Worm (Caenorhabditis elegans) whole organism, L3 larva: ENCODE results near the gene rml-1.

ENCODE experiments used
- R02D3.7 ChIP-seq: fragments of 150-350 bp; optimal IDR thresholded peaks from 2 replicates; lab custom pipeline; 2014; ENCODE audit warnings: missing biosample characterization, missing genetic modification characterization
- ZK546.5 ChIP-seq: sonication (generic microtip); optimal IDR thresholded peaks from 2 replicates; lab custom pipeline; 2017; ENCODE audit warnings: missing biosample characterization, missing genetic modification characterization
- aly-2 ChIP-seq: fragments of 150-350 bp; optimal IDR thresholded peaks from 2 replicates; lab custom pipeline; 2014; ENCODE audit warnings: missing biosample characterization, missing genetic modification characterization
- ceh-16 ChIP-seq: sonication (generic microtip); optimal IDR thresholded peaks from 2 replicates; lab custom pipeline; 2017; ENCODE audit warnings: missing biosample characterization, missing genetic modification characterization
- ceh-82 ChIP-seq: fragments of 150-350 bp; optimal IDR thresholded peaks from 2 replicates; lab custom pipeline; 2014; ENCODE audit warnings: missing biosample characterization, missing genetic modification characterization
- ceh-9 ChIP-seq: sonication (generic microtip); optimal IDR thresholded peaks from 2 replicates; lab custom pipeline; 2018; ENCODE audit warnings: missing biosample characterization, missing genetic modification characterization
- daf-12 ChIP-seq: fragments of 150-350 bp; optimal IDR thresholded peaks from 2 replicates; lab custom pipeline; 2014; ENCODE audit warnings: missing biosample characterization, missing genetic modification reagents, missing genetic modification characterization
- egl-27 ChIP-seq: sonication (generic microtip); optimal IDR thresholded peaks from 4 replicates; lab custom pipeline; 2017; ENCODE audit warnings: missing biosample characterization, missing genetic modification reagents, missing genetic modification characterization
- egl-5 ChIP-seq: fragments of 150-350 bp; optimal IDR thresholded peaks from 2 replicates; lab custom pipeline; 2017; ENCODE audit warnings: missing biosample characterization, missing genetic modification reagents, missing genetic modification characterization, inconsistent platforms
- elt-2 ChIP-seq: sonication (generic microtip); optimal IDR thresholded peaks from 2 replicates; lab custom pipeline; 2016; ENCODE audit warnings: missing genetic modification reagents, mild to moderate bottlenecking, missing genetic modification characterization, missing compliant biosample characterization
- elt-3 ChIP-seq, 3 experiments: fragments of 150-350 bp in 1 of 3; sonication (generic microtip) in 2 of 3; optimal IDR thresholded peaks; 2 replicates in 2 of 3; 4 replicates in 1 of 3; lab custom pipeline; 2014 to 2017; ENCODE audit warnings: missing biosample characterization in 3 of 3, missing genetic modification characterization in 3 of 3
- eor-1 ChIP-seq, 2 experiments: fragments of 150-350 bp; optimal IDR thresholded peaks; 2 replicates each; lab custom pipeline; 2014 to 2018; ENCODE audit warnings: missing biosample characterization in 2 of 2, missing genetic modification characterization in 2 of 2
- fkh-10 ChIP-seq: sonication (generic microtip); optimal IDR thresholded peaks from 2 replicates; lab custom pipeline; 2017; ENCODE audit warnings: missing biosample characterization, missing genetic modification reagents, missing genetic modification characterization
- fos-1 ChIP-seq: fragments of 150-350 bp; optimal IDR thresholded peaks from 2 replicates; lab custom pipeline; 2014; ENCODE audit warnings: missing biosample characterization, missing genetic modification characterization
- hmg-11 ChIP-seq: sonication (generic microtip); optimal IDR thresholded peaks from 2 replicates; lab custom pipeline; 2016; ENCODE audit warnings: missing genetic modification characterization, missing compliant biosample characterization
- jun-1 ChIP-seq: fragments of 150-350 bp; optimal IDR thresholded peaks from 2 replicates; lab custom pipeline; 2014; ENCODE audit warnings: missing biosample characterization, missing genetic modification reagents, missing genetic modification characterization
- lin-15B ChIP-seq: fragments of 150-350 bp; optimal IDR thresholded peaks from 2 replicates; lab custom pipeline; 2014; ENCODE audit warnings: missing biosample characterization, missing genetic modification characterization
- lin-39 ChIP-seq: fragments of 150-350 bp; optimal IDR thresholded peaks from 2 replicates; lab custom pipeline; 2018; ENCODE audit warnings: missing biosample characterization, missing genetic modification reagents, missing genetic modification characterization
- lsy-12 ChIP-seq: sonication (generic microtip); optimal IDR thresholded peaks from 2 replicates; lab custom pipeline; 2016; ENCODE audit warnings: mild to moderate bottlenecking, missing genetic modification characterization, missing compliant biosample characterization
- mdl-1 ChIP-seq: fragments of 150-350 bp; optimal IDR thresholded peaks from 2 replicates; lab custom pipeline; 2014; ENCODE audit warnings: missing biosample characterization, missing genetic modification characterization
- mml-1 ChIP-seq: fragments of 150-350 bp; sonication (generic microtip); optimal IDR thresholded peaks from 3 replicates; lab custom pipeline; 2014; ENCODE audit warnings: missing biosample characterization, missing genetic modification characterization
- nfya-1 ChIP-seq: sonication (generic microtip); optimal IDR thresholded peaks from 2 replicates; lab custom pipeline; 2017; ENCODE audit warnings: missing genetic modification characterization, mild to moderate bottlenecking, missing compliant biosample characterization, antibody characterized with exemption, moderate library complexity; ENCODE audit not compliant: insufficient read depth
- nhr-11 ChIP-seq: fragments of 150-350 bp; optimal IDR thresholded peaks from 2 replicates; lab custom pipeline; 2014; ENCODE audit warnings: missing biosample characterization, missing genetic modification characterization
- nhr-23 ChIP-seq: fragments of 150-350 bp; optimal IDR thresholded peaks from 2 replicates; lab custom pipeline; 2014; ENCODE audit warnings: missing biosample characterization, missing genetic modification reagents, missing genetic modification characterization
- nhr-237 ChIP-seq: fragments of 150-350 bp; optimal IDR thresholded peaks from 2 replicates; lab custom pipeline; 2014; ENCODE audit warnings: missing biosample characterization, missing genetic modification characterization
- nhr-25 ChIP-seq: sonication (generic microtip); optimal IDR thresholded peaks from 2 replicates; lab custom pipeline; 2017; ENCODE audit warnings: missing biosample characterization, missing genetic modification characterization
- nhr-28 ChIP-seq: fragments of 150-350 bp; optimal IDR thresholded peaks from 2 replicates; lab custom pipeline; 2014; ENCODE audit warnings: missing biosample characterization, missing genetic modification characterization
- nhr-43 ChIP-seq: sonication (generic microtip); optimal IDR thresholded peaks from 2 replicates; lab custom pipeline; 2016; ENCODE audit warnings: mild to moderate bottlenecking, missing genetic modification characterization, missing compliant biosample characterization; ENCODE audit not compliant: poor library complexity, severe bottlenecking
- nhr-76 ChIP-seq: fragments of 150-350 bp; sonication (generic microtip); optimal IDR thresholded peaks from 5 replicates; lab custom pipeline; 2014; ENCODE audit warnings: missing biosample characterization, missing genetic modification characterization
- nhr-77 ChIP-seq: fragments of 150-350 bp; optimal IDR thresholded peaks from 2 replicates; lab custom pipeline; 2014; ENCODE audit warnings: missing biosample characterization, missing genetic modification characterization
- pha-4 ChIP-seq: fragments of 150-350 bp; optimal IDR thresholded peaks from 2 replicates; lab custom pipeline; 2014; ENCODE audit warnings: missing biosample characterization, missing genetic modification reagents, missing genetic modification characterization
- pqm-1 ChIP-seq: fragments of 150-350 bp; optimal IDR thresholded peaks from 2 replicates; lab custom pipeline; 2017; ENCODE audit warnings: missing biosample characterization, missing genetic modification characterization, inconsistent platforms
- snpc-4 ChIP-seq: fragments of 150-350 bp; optimal IDR thresholded peaks from 2 replicates; lab custom pipeline; 2014; ENCODE audit warnings: missing biosample characterization, missing genetic modification characterization
- unc-39 ChIP-seq: sonication (generic microtip); optimal IDR thresholded peaks from 4 replicates; lab custom pipeline; 2017; ENCODE audit warnings: missing biosample characterization, missing genetic modification characterization
- unc-62 ChIP-seq: fragments of 150-350 bp; sonication (generic microtip); optimal IDR thresholded peaks from 4 replicates; lab custom pipeline; 2014; ENCODE audit warnings: missing biosample characterization, missing genetic modification reagents, missing genetic modification characterization
- zag-1 ChIP-seq: fragments of 150-350 bp; optimal IDR thresholded peaks from 2 replicates; lab custom pipeline; 2014; ENCODE audit warnings: missing biosample characterization, missing genetic modification characterization
- ztf-11 ChIP-seq: fragments of 150-350 bp; optimal IDR thresholded peaks from 2 replicates; lab custom pipeline; 2014; ENCODE audit warnings: missing biosample characterization, missing genetic modification characterization

rml-1 gene

ce11 chrIII:13742028-13742427, 25.9 kb downstream of the rml-1 start:
- no peak for TF ChIP-seq ceh-82 (tag; lab: Kevin White, UChicago)
- TF ChIP-seq nfya-1 (tag; lab: Kevin White, UChicago) = peak; percentile 12
- peak; percentile 59 for TF ChIP-seq nhr-25
- TF ChIP-seq unc-39 (tag; lab: Kevin White, UChicago) = no peak
- no peak for TF ChIP-seq nhr-237 (tag; lab: Kevin White, UChicago)
- TF ChIP-seq ceh-16 (tag; lab: Kevin White, UChicago) = no peak
- TF ChIP-seq, all 47 proteins: peak for 2

- TF ChIP-seq nfya-1 (tag; lab: Kevin White, UChicago) (no peak), nhr-43 (tag; lab: Kevin White, UChicago) (no peak)
- TF ChIP-seq, all 47 proteins: peak for 0
Measured at ce11 chrIII:13741410-13741809, 26.5 kb downstream of the rml-1 start.

ce11 chrIII:13735008-13735407, 32.9 kb downstream of the rml-1 start, which contains the start of gene W06F12.3:
TSS of gene W06F12.3 (plus strand) at chrIII:13735030.
- TF ChIP-seq ceh-9 (no peak), unc-39 (tag; lab: Kevin White, UChicago) (no peak), lin-39 (tag; lab: Kevin White, UChicago) (no peak), daf-12 (tag; lab: Kevin White, UChicago) (no peak), mml-1 (tag; lab: Kevin White, UChicago) (no peak), pqm-1 (no peak), fos-1 (no peak), pha-4 (tag; lab: Kevin White, UChicago) (no peak), egl-27 (tag; lab: Kevin White, UChicago) (no peak), elt-2 (no peak), nhr-43 (tag; lab: Kevin White, UChicago) (no peak), ZK546.5 (tag; lab: Kevin White, UChicago) (no peak)

- TF ChIP-seq ztf-11 (tag; lab: Kevin White, UChicago) (no peak), fos-1 (no peak), lsy-12 (tag; lab: Kevin White, UChicago) (no peak), nhr-43 (tag; lab: Kevin White, UChicago) (no peak), snpc-4 (no peak), ceh-9 (no peak), pha-4 (tag; lab: Kevin White, UChicago) (peak; percentile 30), nfya-1 (tag; lab: Kevin White, UChicago) (no peak), aly-2 (no peak), mdl-1 (tag; lab: Kevin White, UChicago) (no peak), pqm-1 (peak; percentile 85), R02D3.7 (tag; lab: Kevin White, UChicago) (no peak), eor-1 (tag; optimal IDR thresholded peaks at IDR 0.05; lab: Kevin White, UChicago) (no peak), hmg-11 (tag; lab: Kevin White, UChicago) (no peak), nhr-77 (tag; lab: Kevin White, UChicago) (no peak), unc-62 (GFP tag; lab: Kevin White, UChicago) (no peak), mml-1 (tag; lab: Kevin White, UChicago) (no peak), lin-15B (tag; lab: Kevin White, UChicago) (no peak), nhr-28 (tag; lab: Kevin White, UChicago) (no peak), nhr-76 (tag; lab: Kevin White, UChicago) (no peak), elt-3 (tag; optimal IDR thresholded peaks at IDR 0.05; lab: Kevin White, UChicago) (no peak), lin-39 (tag; lab: Kevin White, UChicago) (no peak), egl-5 (no peak), nhr-23 (tag; lab: Kevin White, UChicago) (no peak), fkh-10 (GFP tag; lab: Kevin White, UChicago) (no peak), ZK546.5 (tag; lab: Kevin White, UChicago) (no peak), unc-39 (tag; lab: Kevin White, UChicago) (no peak), nhr-237 (tag; lab: Kevin White, UChicago) (no peak), daf-12 (tag; lab: Kevin White, UChicago) (no peak), elt-2 (peak; percentile 92), zag-1 (tag; lab: Kevin White, UChicago) (no peak), nhr-11 (tag; lab: Kevin White, UChicago) (no peak), nhr-25 (no peak), jun-1 (tag; lab: Kevin White, UChicago) (peak; percentile 29)
Measured at ce11 chrIII:13733833-13734232, 34.1 kb downstream of the rml-1 start.
